Fruit fly (Drosophila melanogaster) whole organism, pupa: ENCODE results near the gene CG2772.

Experiments
- CG10348 ChIP-seq: fragments of 200-800 bp; sonication (Bioruptor generic); IDR thresholded peaks from 2 replicates; pipeline ENCODE4 v1.3.6; 2022; ENCODE audit warnings: missing biosample characterization, missing genetic modification characterization
- CG12605 ChIP-seq: fragments of 200-800 bp; sonication (Bioruptor generic); IDR thresholded peaks from 2 replicates; pipeline ENCODE4 v1.3.6; 2022; ENCODE audit warnings: missing biosample characterization, missing genetic modification characterization
- CG13204 ChIP-seq: fragments of 200-800 bp; sonication (Bioruptor generic); optimal IDR thresholded peaks from 2 replicates; lab custom pipeline; 2018; ENCODE audit warnings: missing biosample characterization, mild to moderate bottlenecking, missing genetic modification characterization, moderate library complexity
- CG14655 ChIP-seq: fragments of 200-800 bp; sonication (Bioruptor generic); optimal IDR thresholded peaks from 3 replicates; lab custom pipeline; 2017; ENCODE audit warnings: mild to moderate bottlenecking, missing biosample characterization, missing genetic modification reagents, missing genetic modification characterization
- CG15710 ChIP-seq: fragments of 200-800 bp; sonication (Bioruptor generic); optimal IDR thresholded peaks from 2 replicates; lab custom pipeline; 2018; ENCODE audit warnings: missing biosample characterization, mild to moderate bottlenecking, missing genetic modification characterization, moderate library complexity
- CG17806 ChIP-seq: fragments of 200-800 bp; sonication (Bioruptor generic); optimal IDR thresholded peaks from 2 replicates; lab custom pipeline; 2018; ENCODE audit warnings: missing biosample characterization, mild to moderate bottlenecking, missing genetic modification characterization, moderate library complexity
- CG32121 ChIP-seq: fragments of 200-800 bp; sonication (Bioruptor generic); IDR thresholded peaks from 2 replicates; pipeline ENCODE4 v1.3.6; 2022; ENCODE audit warnings: missing biosample characterization, missing genetic modification characterization
- CG34367 ChIP-seq: fragments of 200-800 bp; sonication (Bioruptor generic); optimal IDR thresholded peaks from 2 replicates; lab custom pipeline; 2018; ENCODE audit warnings: missing biosample characterization, mild to moderate bottlenecking, missing genetic modification characterization
- CG4496 ChIP-seq: fragments of 200-800 bp; sonication (Bioruptor generic); IDR thresholded peaks from 3 replicates; pipeline ENCODE4 v1.3.6; 2022; ENCODE audit warnings: missing biosample characterization, missing genetic modification characterization
- CG8159 ChIP-seq: fragments of 200-800 bp; sonication (Bioruptor generic); optimal IDR thresholded peaks from 3 replicates; lab custom pipeline; 2018; ENCODE audit warnings: missing biosample characterization, mild to moderate bottlenecking, missing genetic modification characterization, moderate library complexity
- CG8301 ChIP-seq: fragments of 200-800 bp; sonication (Bioruptor generic); optimal IDR thresholded peaks from 2 replicates; lab custom pipeline; 2018; ENCODE audit warnings: missing biosample characterization, mild to moderate bottlenecking, missing genetic modification characterization
- CG9948 ChIP-seq: fragments of 200-800 bp; sonication (Bioruptor generic); optimal IDR thresholded peaks from 2 replicates; lab custom pipeline; 2018; ENCODE audit warnings: missing biosample characterization, mild to moderate bottlenecking, missing genetic modification characterization, moderate library complexity
- D1 ChIP-seq: fragments of 200-800 bp; sonication (Bioruptor generic); optimal IDR thresholded peaks from 2 replicates; lab custom pipeline; 2018; ENCODE audit warnings: missing biosample characterization, mild to moderate bottlenecking, missing genetic modification characterization, moderate library complexity
- EcR ChIP-seq: fragments of 200-800 bp; sonication (Bioruptor generic); optimal IDR thresholded peaks from 3 replicates; lab custom pipeline; 2019; ENCODE audit warnings: missing biosample characterization, missing genetic modification characterization, mild to moderate bottlenecking, moderate library complexity, missing genetic modification reagents
- Ets98B ChIP-seq: fragments of 200-800 bp; sonication (Bioruptor generic); IDR thresholded peaks from 2 replicates; pipeline ENCODE4 v1.3.6; 2022; ENCODE audit warnings: missing biosample characterization, missing genetic modification characterization
- Pif1A ChIP-seq: fragments of 200-800 bp; sonication (Bioruptor generic); optimal IDR thresholded peaks from 3 replicates; lab custom pipeline; 2016; ENCODE audit warnings: missing biosample characterization, missing genetic modification characterization
- Pif1B ChIP-seq: fragments of 200-800 bp; sonication (Bioruptor generic); optimal IDR thresholded peaks from 3 replicates; lab custom pipeline; 2016; ENCODE audit warnings: missing biosample characterization, missing genetic modification characterization
- Snoo ChIP-seq: fragments of 200-800 bp; sonication (Bioruptor generic); optimal IDR thresholded peaks from 3 replicates; lab custom pipeline; 2017; ENCODE audit warnings: missing biosample characterization, mild to moderate bottlenecking, missing genetic modification characterization, inconsistent platforms
- fd96Ca ChIP-seq: fragments of 200-800 bp; sonication (Bioruptor generic); IDR thresholded peaks from 3 replicates; pipeline ENCODE4 v1.3.6; 2022; ENCODE audit warnings: missing biosample characterization, missing genetic modification characterization
- gl ChIP-seq: fragments of 200-800 bp; sonication (Bioruptor generic); optimal IDR thresholded peaks from 2 replicates; lab custom pipeline; 2018; ENCODE audit warnings: missing biosample characterization, mild to moderate bottlenecking, missing genetic modification characterization
- rn ChIP-seq: fragments of 200-800 bp; sonication (Bioruptor generic); IDR thresholded peaks from 2 replicates; pipeline ENCODE4 v1.3.6; 2022; ENCODE audit warnings: missing biosample characterization, missing genetic modification characterization

The CG2772 gene

DNA sequence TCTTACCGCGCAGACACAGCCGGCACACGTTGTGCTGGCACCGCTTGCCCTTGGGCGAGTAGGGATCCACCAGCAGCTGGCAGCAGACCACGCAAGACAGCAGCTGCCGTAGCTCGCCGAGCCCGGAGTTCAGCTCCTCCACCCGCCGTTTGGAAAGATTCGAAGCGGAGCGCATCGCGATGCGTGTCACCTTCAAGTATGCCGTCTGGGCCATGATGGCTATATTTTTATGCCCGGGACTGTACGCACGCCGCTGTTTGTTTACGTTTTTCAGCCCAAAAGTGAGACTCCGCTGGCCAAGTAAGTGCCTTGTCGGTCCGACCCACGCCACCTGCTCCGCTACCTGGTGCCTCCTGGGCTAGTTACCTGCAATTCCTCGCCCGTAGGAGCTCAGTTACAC is 19.6 kb downstream of the CG2772 start:
- TF ChIP-seq fd96Ca (peak; percentile 56; the same call in 1 of the 3 replicates), gl (tag; lab: Kevin White, UChicago) (no peak)

DNA sequence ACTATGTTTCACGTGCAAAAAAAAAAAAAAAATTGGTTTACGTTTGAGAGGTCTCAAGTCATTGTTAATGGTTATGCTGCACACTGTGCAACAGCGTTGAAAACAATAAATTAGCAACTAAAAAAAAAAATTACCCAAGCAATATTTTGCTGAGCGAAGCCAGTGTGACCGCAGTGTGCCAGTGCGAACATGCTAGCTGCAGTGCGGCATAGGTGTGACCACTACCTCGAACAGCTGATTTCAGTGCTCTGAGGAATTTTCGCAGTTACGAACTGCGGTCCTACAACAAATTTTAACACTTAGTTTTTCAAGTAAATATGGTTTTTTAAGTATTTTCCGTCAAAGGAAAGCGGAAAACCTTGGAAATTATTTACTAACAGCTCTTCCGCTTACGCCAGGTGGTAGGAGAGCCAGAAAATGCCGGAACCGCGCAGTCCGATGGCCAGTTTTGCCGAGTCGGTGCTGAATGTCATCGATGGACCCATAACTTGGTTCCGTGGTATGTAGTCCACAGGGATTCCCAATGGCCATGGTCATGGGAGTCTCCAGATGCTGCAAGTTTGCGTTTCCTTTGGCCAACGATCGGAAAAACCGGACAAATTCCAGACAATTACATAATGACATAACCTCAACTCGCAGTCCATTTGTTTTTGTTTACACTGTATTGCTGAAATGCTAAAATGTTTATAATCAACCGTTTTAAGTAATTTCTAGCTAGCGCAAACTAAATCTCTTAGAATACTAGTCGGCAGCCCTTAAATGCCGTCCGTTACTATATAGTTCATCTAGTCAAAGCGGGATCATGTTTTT is 20.3 kb downstream of the CG2772 start, which contains the start of the genes msl-2 and ND-PDSW:
TSS of gene msl-2 (minus strand) at position 195 of the 810 bp plus-strand sequence.
TSS of gene ND-PDSW (plus strand) at position 240 of the 810 bp plus-strand sequence.
- no peak for TF ChIP-seq D1 (tag; lab: Kevin White, UChicago)
- no peak for TF ChIP-seq CG12605 (GFP tag; lab: Robert Waterston, UW)
- no peak for TF ChIP-seq CG13204
- TF ChIP-seq Pif1B (GFP tag; lab: Kevin White, UChicago), result no peak
- no peak for TF ChIP-seq CG8159
- TF ChIP-seq CG8301, result no peak
- TF ChIP-seq gl (tag; lab: Kevin White, UChicago), result no peak
- no peak for TF ChIP-seq CG10348 (GFP tag; lab: Robert Waterston, UW)
- TF ChIP-seq CG34367, result no peak
- no peak for TF ChIP-seq CG32121 (GFP tag; lab: Robert Waterston, UW)
- TF ChIP-seq EcR (GFP tag; lab: Kevin White, UChicago), result no peak
- no peak for TF ChIP-seq CG14655 (GFP tag; lab: Kevin White, UChicago)
- no peak for TF ChIP-seq Ets98B (GFP tag; lab: Robert Waterston, UW)
- no peak for TF ChIP-seq Pif1A (GFP tag; lab: Kevin White, UChicago)

DNA sequence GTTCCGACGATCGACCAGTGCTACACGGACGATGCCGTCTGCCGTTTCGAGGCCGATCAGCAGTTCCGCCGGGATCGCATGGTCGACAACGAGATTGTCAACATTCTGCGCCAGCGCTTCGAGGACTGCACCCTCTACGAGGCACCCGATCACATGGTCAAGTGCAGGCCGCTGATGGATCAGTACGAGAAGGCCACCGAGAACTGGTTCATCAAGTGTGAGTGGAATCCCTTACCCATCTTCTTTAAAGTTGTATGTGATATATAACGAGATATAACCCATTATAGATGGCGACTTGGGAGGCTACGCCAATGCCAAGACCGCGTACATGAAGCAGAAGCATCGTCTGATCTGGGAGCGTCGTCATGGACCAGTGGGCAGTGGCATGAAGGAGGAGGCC is 21.1 kb downstream of the CG2772 start:
- no peak for TF ChIP-seq CG4496 (GFP tag; lab: Robert Waterston, UW)
- no peak for TF ChIP-seq CG14655 (GFP tag; lab: Kevin White, UChicago)

DNA sequence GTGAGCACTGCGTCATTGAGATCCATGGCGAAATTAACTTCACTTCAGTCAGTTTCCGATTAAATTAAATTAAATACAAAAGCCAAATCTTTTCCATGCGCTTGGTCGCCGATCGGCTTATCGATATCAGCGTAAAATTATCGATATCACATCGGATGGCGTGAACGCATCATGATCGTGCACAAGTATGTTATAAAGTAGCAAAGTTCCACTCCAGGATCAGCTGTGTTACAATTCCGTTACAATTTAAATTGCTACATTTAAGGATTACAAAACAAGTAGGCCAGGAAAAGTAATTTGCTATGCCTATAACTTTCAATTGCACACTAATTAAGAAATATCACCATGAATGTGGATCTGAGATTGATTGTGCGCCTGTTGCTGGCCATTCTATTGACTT is 24.1 kb downstream of the CG2772 start, which contains the start of the genes Pif1 and CG31776:
TSS of gene Pif1 (minus strand) at position 136 of the 400 bp plus-strand sequence.
TSS of gene CG31776 (plus strand) at position 314 of the 400 bp plus-strand sequence.
- TF ChIP-seq CG4496 (GFP tag; lab: Robert Waterston, UW) (no peak), CG9948 (tag; lab: Kevin White, UChicago) (no peak), CG8159 (no peak), CG17806 (tag; lab: Kevin White, UChicago) (no peak), Ets98B (GFP tag; lab: Robert Waterston, UW) (no peak), CG12605 (GFP tag; lab: Robert Waterston, UW) (no peak), Pif1A (GFP tag; lab: Kevin White, UChicago) (no peak), fd96Ca (no peak), CG34367 (no peak), EcR (GFP tag; lab: Kevin White, UChicago) (no peak), CG13204 (no peak)

DNA sequence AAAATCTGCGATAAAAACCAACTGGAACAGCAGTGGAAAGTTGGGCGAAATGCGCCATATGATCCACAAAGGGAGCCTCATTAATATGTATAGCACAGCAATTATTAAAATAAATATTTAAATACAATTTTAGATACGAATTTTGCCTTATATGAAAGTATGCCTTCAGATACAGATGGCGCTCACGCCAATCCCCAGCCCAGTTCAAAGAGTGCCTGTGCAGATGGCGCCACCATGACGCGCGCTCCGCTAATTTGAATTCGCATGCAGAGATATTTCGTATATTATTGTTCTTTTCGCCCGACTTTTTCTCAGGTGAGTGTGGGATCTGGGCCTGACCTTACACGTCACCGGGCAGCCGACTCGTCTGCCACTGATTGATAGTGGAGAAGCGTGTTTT is 26.4 kb downstream of the CG2772 start, which contains the start of gene Pgant4:
TSS of gene Pgant4 (plus strand) at position 362 of the 400 bp plus-strand sequence.
- TF ChIP-seq Pif1B (GFP tag; lab: Kevin White, UChicago) (no peak), CG14655 (GFP tag; lab: Kevin White, UChicago) (no peak), EcR (GFP tag; lab: Kevin White, UChicago) (no peak), CG8301 (no peak), rn (GFP tag; lab: Robert Waterston, UW) (0 out of 2 replicates have a peak, but pooled peaks have one; percentile 37), CG8159 (no peak), CG4496 (GFP tag; lab: Robert Waterston, UW) (0 out of 3 replicates have a peak, but pooled peaks have one; percentile 37), fd96Ca (no peak), CG34367 (no peak), CG9948 (tag; lab: Kevin White, UChicago) (no peak), Snoo (tag; lab: Kevin White, UChicago) (peak; percentile 39)

DNA sequence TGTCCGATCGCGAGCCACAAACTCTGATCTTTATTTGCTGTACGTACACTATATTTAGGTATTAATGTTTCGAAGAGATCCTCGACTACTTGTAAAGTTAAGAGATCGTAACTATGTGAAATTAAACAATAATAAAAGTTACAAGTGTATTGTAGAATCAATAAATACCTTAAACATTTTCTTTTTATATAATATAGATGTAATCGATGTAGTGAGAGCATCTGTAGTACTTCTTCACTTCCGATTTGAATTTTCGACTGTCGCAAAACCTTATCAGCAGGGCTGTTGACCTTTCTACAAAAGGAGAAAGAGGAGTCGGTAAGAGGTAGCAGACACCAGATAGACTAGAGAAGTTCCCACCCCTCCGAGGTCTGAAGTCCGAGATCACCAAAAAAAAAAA is 29.4 kb downstream of the CG2772 start:
- TF ChIP-seq CG15710 (tag; lab: Kevin White, UChicago), result peak; percentile 28
- no peak for TF ChIP-seq rn (GFP tag; lab: Robert Waterston, UW)
- TF ChIP-seq CG32121 (GFP tag; lab: Robert Waterston, UW), result no peak
- TF ChIP-seq Ets98B (GFP tag; lab: Robert Waterston, UW), result no peak
- no peak for TF ChIP-seq CG8301
- TF ChIP-seq CG8159, result peak; percentile 36
- peak; percentile 70 for TF ChIP-seq EcR (GFP tag; lab: Kevin White, UChicago)
- no peak for TF ChIP-seq CG12605 (GFP tag; lab: Robert Waterston, UW)
- TF ChIP-seq CG14655 (GFP tag; lab: Kevin White, UChicago), result no peak
- TF ChIP-seq Pif1A (GFP tag; lab: Kevin White, UChicago), result no peak
- TF ChIP-seq Snoo (tag; lab: Kevin White, UChicago), result peak; percentile 22
- no peak for TF ChIP-seq CG9948 (tag; lab: Kevin White, UChicago)

DNA sequence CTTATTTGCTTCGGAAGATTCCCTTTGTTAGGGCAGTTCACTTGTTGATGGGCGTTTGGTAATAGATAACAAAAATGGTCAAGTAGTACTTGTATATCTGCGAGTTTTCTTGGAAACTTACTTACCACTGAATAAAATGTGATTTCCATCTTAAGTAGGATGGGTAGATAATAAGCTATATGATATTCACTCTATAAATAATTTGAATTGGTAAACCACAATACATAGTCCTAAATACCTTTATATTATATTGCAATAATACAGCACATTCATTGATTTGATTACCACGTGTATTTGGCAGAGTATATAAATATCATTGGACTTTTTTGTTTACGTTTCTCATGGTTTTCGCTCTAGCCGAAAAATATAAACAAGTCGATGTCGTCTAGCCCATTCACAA is 30.2 kb downstream of the CG2772 start:
- TF ChIP-seq EcR (GFP tag; lab: Kevin White, UChicago), result no peak
- no peak for TF ChIP-seq CG32121 (GFP tag; lab: Robert Waterston, UW)
- TF ChIP-seq Pif1A (GFP tag; lab: Kevin White, UChicago), result no peak
- TF ChIP-seq gl (tag; lab: Kevin White, UChicago), result no peak
- TF ChIP-seq CG9948 (tag; lab: Kevin White, UChicago), result no peak
- no peak for TF ChIP-seq CG4496 (GFP tag; lab: Robert Waterston, UW)
- TF ChIP-seq CG8301, result no peak
- TF ChIP-seq CG17806 (tag; lab: Kevin White, UChicago), result no peak
- TF ChIP-seq Snoo (tag; lab: Kevin White, UChicago), result no peak
- TF ChIP-seq CG14655 (GFP tag; lab: Kevin White, UChicago), result no peak
- TF ChIP-seq CG13204, result no peak
- no peak for TF ChIP-seq Pif1B (GFP tag; lab: Kevin White, UChicago)
- TF ChIP-seq, all 21 proteins: peak for 0
